Worm (Caenorhabditis elegans): ENCODE measurements around the gene pals-37.

DNA sequence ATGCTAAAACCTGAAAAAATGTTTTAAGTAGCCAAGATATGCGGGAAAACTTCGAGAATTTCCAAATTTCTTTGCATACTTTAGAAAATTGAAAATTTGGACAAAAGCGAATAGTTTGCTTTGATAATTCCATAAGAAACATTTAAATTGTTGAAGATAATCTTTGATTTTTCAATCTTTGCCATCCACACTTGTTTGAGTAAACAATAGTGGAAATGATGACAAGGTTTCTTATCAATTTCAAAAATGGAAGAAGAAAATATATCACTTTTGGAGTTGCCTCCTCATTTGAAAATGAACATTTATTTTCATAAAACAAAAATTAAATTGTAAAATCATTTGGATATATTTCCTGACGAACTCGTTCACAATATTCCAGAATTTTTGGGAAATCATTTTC lies 27.0 kb downstream of the pals-37 start:
- no peak for TF ChIP-seq dao-5 (tag; optimal IDR thresholded peaks at IDR 0.05)
- no peak for TF ChIP-seq him-1 (tag; optimal IDR thresholded peaks at IDR 0.05)
- TF ChIP-seq W03F9.2 (tag; optimal IDR thresholded peaks at IDR 0.05), result no peak

Measured in whole organism, L4/young adult.